Fruit fly (Drosophila melanogaster) whole organism, embryonic: ENCODE data around the gene CG5641.

Experiments used
- Awh ChIP-seq: fragments of 200-800 bp; sonication (Bioruptor generic); IDR thresholded peaks from 2 replicates; pipeline ENCODE4, ENCODE4 v1.3.6; 2022; ENCODE audit warnings: missing biosample characterization, missing genetic modification characterization
- CG11504 ChIP-seq: fragments of 200-800 bp; sonication (Bioruptor generic); optimal IDR thresholded peaks from 3 replicates; lab custom pipeline; 2019; ENCODE audit warnings: missing biosample characterization, mild to moderate bottlenecking, missing genetic modification characterization, moderate library complexity
- CG18619 ChIP-seq: fragments of 200-800 bp; sonication (Bioruptor generic); optimal IDR thresholded peaks from 3 replicates; lab custom pipeline; 2017; ENCODE audit warnings: missing biosample characterization, mild to moderate bottlenecking, missing genetic modification characterization
- Gug ChIP-seq: fragments of 200-800 bp; sonication (Bioruptor generic); IDR thresholded peaks from 4 replicates; pipeline ENCODE4 v1.3.6; 2022; ENCODE audit warnings: missing biosample characterization, missing genetic modification characterization
- Hand ChIP-seq: fragments of 200-800 bp; sonication (Bioruptor generic); optimal IDR thresholded peaks from 2 replicates; lab custom pipeline; 2017; ENCODE audit warnings: mild to moderate bottlenecking, missing biosample characterization, missing genetic modification reagents, missing genetic modification characterization
- NfI ChIP-seq: fragments of 200-800 bp; sonication (Bioruptor generic); optimal IDR thresholded peaks from 3 replicates; lab custom pipeline; 2018; ENCODE audit warnings: missing biosample characterization, mild to moderate bottlenecking, missing genetic modification characterization, moderate library complexity
- Rx ChIP-seq: fragments of 200-800 bp; sonication (Bioruptor generic); IDR thresholded peaks from 2 replicates; pipeline ENCODE4 v1.3.6; 2022; ENCODE audit warnings: missing biosample characterization, missing genetic modification characterization
- aop ChIP-seq: fragments of 200-800 bp; sonication (Bioruptor generic); IDR thresholded peaks from 2 replicates; pipeline ENCODE4 v1.3.6; 2022; ENCODE audit warnings: missing biosample characterization, missing genetic modification characterization
- exex ChIP-seq: fragments of 200-800 bp; sonication (Bioruptor generic); optimal IDR thresholded peaks from 4 replicates; lab custom pipeline; 2018; ENCODE audit warnings: missing biosample characterization, mild to moderate bottlenecking, missing genetic modification characterization, moderate library complexity
- kah ChIP-seq: fragments of 200-800 bp; sonication (Bioruptor generic); optimal IDR thresholded peaks from 2 replicates; lab custom pipeline; 2018; ENCODE audit warnings: missing biosample characterization, mild to moderate bottlenecking, missing genetic modification characterization
- slp2 ChIP-seq: fragments of 200-800 bp; sonication (Bioruptor generic); optimal IDR thresholded peaks from 2 replicates; lab custom pipeline; 2016; ENCODE audit warnings: missing biosample characterization, missing genetic modification characterization
- tll ChIP-seq, 2 experiments: fragments of 200-800 bp in 1 of 2; fragments of >200 bp in 1 of 2; sonication (Bioruptor generic) in 1 of 2; optimal IDR thresholded peaks; 2 replicates each; lab custom pipeline; 2017 to 2019; ENCODE audit warnings: missing biosample characterization in 2 of 2, missing genetic modification characterization in 2 of 2, mild to moderate bottlenecking in 1 of 2, moderate library complexity in 1 of 2
- zen ChIP-seq: fragments of 200-800 bp; sonication (Bioruptor generic); optimal IDR thresholded peaks from 3 replicates; lab custom pipeline; 2018; ENCODE audit warnings: missing biosample characterization, mild to moderate bottlenecking, missing genetic modification characterization, moderate library complexity

DNA sequence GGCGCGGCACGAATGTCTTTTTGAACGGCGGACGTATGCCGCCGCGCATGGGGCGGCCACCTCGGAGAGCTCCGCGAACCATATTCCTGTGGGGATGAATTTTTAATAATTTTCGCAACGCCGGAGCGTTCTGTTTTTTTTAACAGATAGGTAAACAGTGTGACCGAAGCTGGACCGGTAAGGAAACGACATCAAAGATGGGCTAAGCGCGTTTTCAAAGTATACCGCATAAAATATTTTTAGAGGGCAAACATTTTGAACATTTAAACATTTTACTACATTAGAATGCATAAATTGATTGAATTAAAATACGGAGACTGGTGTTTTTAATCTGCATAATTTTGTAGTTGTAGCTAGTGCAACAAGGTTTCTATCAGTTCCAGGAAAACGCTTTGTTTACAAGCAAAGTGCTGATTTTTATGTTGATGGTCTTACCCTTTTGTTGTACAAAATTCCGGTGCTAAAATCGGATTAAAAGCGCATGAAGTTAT, at the start of gene CG5641, which contains the start of gene CG5245:
- no peak for TF ChIP-seq exex (tag; lab: Kevin White, UChicago)
- no peak for TF ChIP-seq aop
- no peak for TF ChIP-seq tll (GFP tag; optimal IDR thresholded peaks at IDR 0.05; lab: Kevin White, UChicago)
- no peak for TF ChIP-seq Awh (GFP tag; lab: Robert Waterston, UW)
- TF ChIP-seq zen (tag; lab: Kevin White, UChicago): no peak
- no peak for TF ChIP-seq CG18619 (GFP tag; lab: Kevin White, UChicago)
- no peak for TF ChIP-seq Hand (GFP tag; lab: Kevin White, UChicago)
- no peak for TF ChIP-seq Gug (GFP tag; lab: Robert Waterston, UW)
- TF ChIP-seq CG11504 (tag; lab: Kevin White, UChicago): no peak
- no peak for TF ChIP-seq kah
- TF ChIP-seq slp2 (GFP tag; lab: Kevin White, UChicago): no peak
- no peak for TF ChIP-seq Rx (GFP tag; lab: Robert Waterston, UW)
- TF ChIP-seq NfI: no peak
